Fruit fly (Drosophila melanogaster): ENCODE results near the gene Sam-S.

dm6 chr2L:106540-106939 is at the start of gene Sam-S, which contains the start of gene Nhe1:
- TF ChIP-seq fd96Ca (GFP tag; IDR thresholded peaks at IDR 0.05) (no peak), CG17806 (tag; optimal IDR thresholded peaks at IDR 0.05) (no peak), CG9948 (tag; optimal IDR thresholded peaks at IDR 0.05) (no peak), CG10348 (GFP tag; IDR thresholded peaks at IDR 0.05) (no peak)

Data from whole organism, pupa.